Fruit fly (Drosophila melanogaster) whole organism, pupa: Measurements from ENCODE around the gene Mur2B.

ENCODE experiments used
- CG10348 ChIP-seq: fragments of 200-800 bp; sonication (Bioruptor generic); IDR thresholded peaks from 2 replicates; pipeline ENCODE4 v1.3.6; 2022; ENCODE audit warnings: missing biosample characterization, missing genetic modification characterization
- CG13204 ChIP-seq: fragments of 200-800 bp; sonication (Bioruptor generic); optimal IDR thresholded peaks from 2 replicates; lab custom pipeline; 2018; ENCODE audit warnings: missing biosample characterization, mild to moderate bottlenecking, missing genetic modification characterization, moderate library complexity
- CG14655 ChIP-seq: fragments of 200-800 bp; sonication (Bioruptor generic); optimal IDR thresholded peaks from 3 replicates; lab custom pipeline; 2017; ENCODE audit warnings: mild to moderate bottlenecking, missing biosample characterization, missing genetic modification reagents, missing genetic modification characterization
- CG8159 ChIP-seq: fragments of 200-800 bp; sonication (Bioruptor generic); optimal IDR thresholded peaks from 3 replicates; lab custom pipeline; 2018; ENCODE audit warnings: missing biosample characterization, mild to moderate bottlenecking, missing genetic modification characterization, moderate library complexity
- CG8301 ChIP-seq: fragments of 200-800 bp; sonication (Bioruptor generic); optimal IDR thresholded peaks from 2 replicates; lab custom pipeline; 2018; ENCODE audit warnings: missing biosample characterization, mild to moderate bottlenecking, missing genetic modification characterization
- D1 ChIP-seq: fragments of 200-800 bp; sonication (Bioruptor generic); optimal IDR thresholded peaks from 2 replicates; lab custom pipeline; 2018; ENCODE audit warnings: missing biosample characterization, mild to moderate bottlenecking, missing genetic modification characterization, moderate library complexity
- EcR ChIP-seq: fragments of 200-800 bp; sonication (Bioruptor generic); optimal IDR thresholded peaks from 3 replicates; lab custom pipeline; 2019; ENCODE audit warnings: missing biosample characterization, missing genetic modification characterization, mild to moderate bottlenecking, moderate library complexity, missing genetic modification reagents
- Snoo ChIP-seq: fragments of 200-800 bp; sonication (Bioruptor generic); optimal IDR thresholded peaks from 3 replicates; lab custom pipeline; 2017; ENCODE audit warnings: missing biosample characterization, mild to moderate bottlenecking, missing genetic modification characterization, inconsistent platforms
- gl ChIP-seq: fragments of 200-800 bp; sonication (Bioruptor generic); optimal IDR thresholded peaks from 2 replicates; lab custom pipeline; 2018; ENCODE audit warnings: missing biosample characterization, mild to moderate bottlenecking, missing genetic modification characterization
- rn ChIP-seq: fragments of 200-800 bp; sonication (Bioruptor generic); IDR thresholded peaks from 2 replicates; pipeline ENCODE4 v1.3.6; 2022; ENCODE audit warnings: missing biosample characterization, missing genetic modification characterization

- TF ChIP-seq CG10348 (GFP tag; lab: Robert Waterston, UW) (no peak), CG8159 (tag; lab: Kevin White, UChicago) (no peak), Snoo (tag; lab: Kevin White, UChicago) (no peak), D1 (no peak), rn (GFP tag; lab: Robert Waterston, UW) (no peak), CG13204 (GFP tag; lab: Kevin White, UChicago) (peak; percentile 27), CG14655 (no peak), CG8301 (tag; lab: Kevin White, UChicago) (no peak), gl (tag; lab: Kevin White, UChicago) (no peak), EcR (no peak)
Observed at dm6 chrX:1562079-1562727, 106.4 kb downstream of the Mur2B start.
